Fruit fly (Drosophila melanogaster) whole organism, wandering third instar larva: ENCODE data around the gene hwt.

Experiments used
- Abd-B ChIP-seq: fragments of >200 bp; optimal IDR thresholded peaks from 2 replicates; lab custom pipeline; 2017; ENCODE audit warnings: missing biosample characterization, missing genetic modification characterization
- CG32264 ChIP-seq: fragments of 200-800 bp; sonication (Bioruptor generic); optimal IDR thresholded peaks from 2 replicates; lab custom pipeline; 2016; ENCODE audit warnings: missing biosample characterization, missing genetic modification characterization
- CG9705 ChIP-seq: fragments of 200-800 bp; sonication (Bioruptor generic); optimal IDR thresholded peaks from 2 replicates; lab custom pipeline; 2018; ENCODE audit warnings: missing biosample characterization, mild to moderate bottlenecking, missing genetic modification characterization
- CrebA ChIP-seq: fragments of 200-800 bp; sonication (Bioruptor generic); optimal IDR thresholded peaks from 2 replicates; lab custom pipeline; 2016; ENCODE audit warnings: missing biosample characterization, mild to moderate bottlenecking, missing genetic modification characterization, borderline replicate concordance
- Dfd ChIP-seq: fragments of >200 bp; optimal IDR thresholded peaks from 2 replicates; lab custom pipeline; 2017; ENCODE audit warnings: missing biosample characterization, missing genetic modification characterization
- Dif ChIP-seq: fragments of 200-275, 200-300 bp; sonication (Bioruptor generic); optimal IDR thresholded peaks from 2 replicates; lab custom pipeline; 2018; ENCODE audit warnings: missing biosample characterization, missing genetic modification characterization; ENCODE audit not compliant: partially characterized antibody
- GATAd ChIP-seq: sonication (Bioruptor generic); optimal IDR thresholded peaks from 2 replicates; lab custom pipeline; 2016; ENCODE audit warnings: missing biosample characterization, missing genetic modification characterization
- HLH106 ChIP-seq: fragments of 200-800 bp; optimal IDR thresholded peaks from 3 replicates; lab custom pipeline; 2019; ENCODE audit warnings: missing biosample characterization, mild to moderate bottlenecking, missing genetic modification characterization, moderate library complexity
- Hnf4 ChIP-seq: fragments of 200-800 bp; sonication (Bioruptor generic); optimal IDR thresholded peaks from 2 replicates; lab custom pipeline; 2016; ENCODE audit warnings: missing biosample characterization, mild to moderate bottlenecking, missing genetic modification characterization
- Hr78 ChIP-seq: fragments of >200 bp; optimal IDR thresholded peaks from 2 replicates; lab custom pipeline; 2017; ENCODE audit warnings: missing biosample characterization, missing genetic modification characterization
- Hr83 ChIP-seq: fragments of 200-300 bp; sonication (Bioruptor generic); optimal IDR thresholded peaks from 2 replicates; lab custom pipeline; 2016; ENCODE audit warnings: missing biosample characterization, mild to moderate bottlenecking, missing genetic modification characterization, moderate library complexity; ENCODE audit not compliant: poor library complexity, severe bottlenecking
- Jra ChIP-seq: sonication (Bioruptor generic); optimal IDR thresholded peaks from 2 replicates; lab custom pipeline; 2016; ENCODE audit warnings: missing biosample characterization, missing genetic modification characterization
- Mio ChIP-seq: sonication (Bioruptor generic); optimal IDR thresholded peaks from 2 replicates; lab custom pipeline; 2016; ENCODE audit warnings: missing biosample characterization, missing genetic modification characterization
- Myc ChIP-seq: fragments of >200 bp; optimal IDR thresholded peaks from 2 replicates; lab custom pipeline; 2017
- N ChIP-seq: fragments of >200 bp; optimal IDR thresholded peaks from 2 replicates; lab custom pipeline; 2018; ENCODE audit warnings: missing biosample characterization, missing external identifiers, missing genetic modification characterization
- OdsH ChIP-seq: fragments of 200-800 bp; sonication (Bioruptor generic); optimal IDR thresholded peaks from 2 replicates; lab custom pipeline; 2016; ENCODE audit warnings: missing biosample characterization, mild to moderate bottlenecking, missing genetic modification characterization
- Rel ChIP-seq, 2 experiments: fragments of 200-800 bp; sonication (Bioruptor generic) in 1 of 2; optimal IDR thresholded peaks; 2 replicates in 1 of 2; 3 replicates in 1 of 2; lab custom pipeline; 2016 to 2019; ENCODE audit warnings: mild to moderate bottlenecking in 2 of 2, missing biosample characterization in 2 of 2, missing genetic modification characterization in 2 of 2, moderate library complexity in 1 of 2
- Sp1 ChIP-seq: fragments of 200-800 bp; sonication (Bioruptor generic); optimal IDR thresholded peaks from 3 replicates; lab custom pipeline; 2019; ENCODE audit warnings: missing biosample characterization, mild to moderate bottlenecking, missing genetic modification characterization, moderate library complexity
- Vsx2 ChIP-seq: fragments of 200-300, 225-300 bp; sonication (Bioruptor generic); optimal IDR thresholded peaks from 2 replicates; lab custom pipeline; 2018; ENCODE audit warnings: missing biosample characterization, missing genetic modification characterization; ENCODE audit not compliant: partially characterized antibody
- br ChIP-seq: fragments of 200-800 bp; sonication (Bioruptor generic); optimal IDR thresholded peaks from 2 replicates; lab custom pipeline; 2016; ENCODE audit warnings: missing biosample characterization, missing genetic modification characterization
- brk ChIP-seq: fragments of 200-800 bp; sonication (Bioruptor generic); optimal IDR thresholded peaks from 2 replicates; lab custom pipeline; 2016; ENCODE audit warnings: missing biosample characterization, mild to moderate bottlenecking, missing genetic modification characterization
- dl ChIP-seq, 2 experiments: fragments of 175-275, 200-275 bp in 1 of 2; fragments of 200-275 bp in 1 of 2; sonication (Bioruptor generic); optimal IDR thresholded peaks; lab custom pipeline; 2018; ENCODE audit warnings: mild to moderate bottlenecking in 2 of 2, missing biosample characterization in 2 of 2, missing genetic modification characterization in 2 of 2, moderate library complexity in 2 of 2; ENCODE audit not compliant: partially characterized antibody in 2 of 2, insufficient read depth in 1 of 2
- dmrt93B ChIP-seq: fragments of 200-800 bp; sonication (Bioruptor generic); optimal IDR thresholded peaks from 2 replicates; lab custom pipeline; 2018; ENCODE audit warnings: missing biosample characterization, mild to moderate bottlenecking, missing genetic modification characterization
- dsf ChIP-seq: sonication (Bioruptor generic); optimal IDR thresholded peaks from 2 replicates; lab custom pipeline; 2016; ENCODE audit warnings: missing biosample characterization, missing genetic modification characterization, borderline replicate concordance
- ey ChIP-seq: fragments of 200-800 bp; sonication (Bioruptor generic); optimal IDR thresholded peaks from 2 replicates; lab custom pipeline; 2016; ENCODE audit warnings: missing biosample characterization, missing genetic modification characterization
- foxo ChIP-seq, 2 experiments: fragments of 200-800 bp; sonication (Bioruptor generic); optimal IDR thresholded peaks; 2 replicates in 1 of 2; 3 replicates in 1 of 2; lab custom pipeline; 2016 to 2017; ENCODE audit warnings: missing biosample characterization in 2 of 2, missing genetic modification characterization in 2 of 2
- fru ChIP-seq: fragments of 200-800 bp; sonication (Bioruptor generic); optimal IDR thresholded peaks from 3 replicates; lab custom pipeline; 2016; ENCODE audit warnings: missing biosample characterization, mild to moderate bottlenecking, missing genetic modification characterization
- h ChIP-seq: fragments of 200-800 bp; sonication (Bioruptor generic); optimal IDR thresholded peaks from 3 replicates; lab custom pipeline; 2016; ENCODE audit warnings: missing biosample characterization, mild to moderate bottlenecking, missing genetic modification characterization
- jim ChIP-seq: fragments of 175-275, 200-325 bp; sonication (Bioruptor generic); optimal IDR thresholded peaks from 2 replicates; lab custom pipeline; 2016; ENCODE audit warnings: missing biosample characterization, mild to moderate bottlenecking, missing genetic modification characterization
- lola ChIP-seq: fragments of >200 bp; optimal IDR thresholded peaks from 2 replicates; lab custom pipeline; 2017; ENCODE audit warnings: missing biosample characterization, missing genetic modification characterization
- pan ChIP-seq: fragments of >200 bp; optimal IDR thresholded peaks from 2 replicates; lab custom pipeline; 2017
- psq ChIP-seq: fragments of 200-800 bp; sonication (Bioruptor generic); optimal IDR thresholded peaks from 3 replicates; lab custom pipeline; 2017; ENCODE audit warnings: missing biosample characterization, mild to moderate bottlenecking, missing genetic modification characterization, moderate library complexity
- rgr ChIP-seq: fragments of 200-800 bp; sonication (Bioruptor generic); optimal IDR thresholded peaks from 3 replicates; lab custom pipeline; 2016; ENCODE audit warnings: missing biosample characterization, mild to moderate bottlenecking, missing genetic modification characterization
- sage ChIP-seq: fragments of 200-800 bp; sonication (Bioruptor generic); optimal IDR thresholded peaks from 2 replicates; lab custom pipeline; 2016; ENCODE audit warnings: missing biosample characterization, mild to moderate bottlenecking, missing genetic modification characterization
- sv ChIP-seq: fragments of 200-800 bp; sonication (Bioruptor generic); optimal IDR thresholded peaks from 3 replicates; lab custom pipeline; 2016; ENCODE audit warnings: missing biosample characterization, missing genetic modification characterization
- tai ChIP-seq: sonication (Bioruptor generic); optimal IDR thresholded peaks from 2 replicates; lab custom pipeline; 2016; ENCODE audit warnings: missing biosample characterization, missing genetic modification characterization
- usp ChIP-seq: fragments of >200 bp; optimal IDR thresholded peaks from 2 replicates; lab custom pipeline; 2017; ENCODE audit warnings: missing biosample characterization, missing genetic modification characterization
- woc ChIP-seq: sonication (Bioruptor generic); optimal IDR thresholded peaks from 2 replicates; lab custom pipeline; 2016; ENCODE audit warnings: missing biosample characterization, mild to moderate bottlenecking, missing genetic modification characterization

Gene hwt

dm6 chrX:12596353-12597107 is 28.3 kb upstream of the hwt start:
- TF ChIP-seq Hr78 (no peak), fru (GFP tag; lab: Kevin White, UChicago) (no peak), h (GFP tag; lab: Kevin White, UChicago) (peak; percentile 12), Abd-B (GFP tag; lab: Kevin White, UChicago) (no peak), Myc (lab: Kevin White, UChicago) (no peak), Hr83 (GFP tag; lab: Kevin White, UChicago) (no peak), HLH106 (peak; percentile 4), br (GFP tag; lab: Kevin White, UChicago) (peak; percentile 31), brk (no peak), CG32264 (GFP tag; lab: Kevin White, UChicago) (peak; percentile 46), Sp1 (GFP tag; lab: Kevin White, UChicago) (peak; percentile 95), woc (GFP tag; lab: Kevin White, UChicago) (no peak), Rel (GFP tag; optimal IDR thresholded peaks at IDR 0.05; lab: Kevin White, UChicago) (peak; percentile 4), Rel (tag; optimal IDR thresholded peaks at IDR 0.05; lab: Kevin White, UChicago) (peak; percentile 63), dsf (GFP tag; lab: Kevin White, UChicago) (no peak), Dfd (no peak), ey (GFP tag; lab: Kevin White, UChicago) (no peak), Hnf4 (no peak), psq (GFP tag; lab: Kevin White, UChicago) (peak; percentile 14), pan (lab: Kevin White, UChicago) (no peak), rgr (GFP tag; lab: Kevin White, UChicago) (peak; percentile 73), Vsx2 (GFP tag; lab: Kevin White, UChicago) (peak; percentile 72), Dif (GFP tag; lab: Kevin White, UChicago) (no peak), Jra (GFP tag; lab: Kevin White, UChicago) (peak; percentile 36), GATAd (GFP tag; lab: Kevin White, UChicago) (no peak), lola (GFP tag; lab: Kevin White, UChicago) (no peak), jim (no peak)

- TF ChIP-seq Dfd: no peak
- TF ChIP-seq brk: no peak
- TF ChIP-seq Vsx2 (GFP tag; lab: Kevin White, UChicago): peak; percentile 96
- TF ChIP-seq Dif (GFP tag; lab: Kevin White, UChicago): no peak
- TF ChIP-seq N (GFP tag; lab: Kevin White, UChicago): no peak
- no peak for TF ChIP-seq br (GFP tag; lab: Kevin White, UChicago)
- peak; percentile 19 for TF ChIP-seq sv (GFP tag; lab: Kevin White, UChicago)
- TF ChIP-seq Sp1 (GFP tag; lab: Kevin White, UChicago): peak; percentile 28
- TF ChIP-seq Rel (GFP tag; optimal IDR thresholded peaks at IDR 0.05; lab: Kevin White, UChicago): no peak
- TF ChIP-seq Rel (tag; optimal IDR thresholded peaks at IDR 0.05; lab: Kevin White, UChicago): no peak
- TF ChIP-seq GATAd (GFP tag; lab: Kevin White, UChicago): no peak
- no peak for TF ChIP-seq jim
- no peak for TF ChIP-seq Hnf4
- no peak for TF ChIP-seq Myc (lab: Kevin White, UChicago)
- no peak for TF ChIP-seq Jra (GFP tag; lab: Kevin White, UChicago)
- peak; percentile 12 for TF ChIP-seq ey (GFP tag; lab: Kevin White, UChicago)
- no peak for TF ChIP-seq lola (GFP tag; lab: Kevin White, UChicago)
- TF ChIP-seq dmrt93B: peak; percentile 54
- TF ChIP-seq sage (GFP tag; lab: Kevin White, UChicago): no peak
- TF ChIP-seq Mio (GFP tag; lab: Kevin White, UChicago): no peak
- peak; percentile 37 for TF ChIP-seq psq (GFP tag; lab: Kevin White, UChicago)
- peak; percentile 26 for TF ChIP-seq rgr (GFP tag; lab: Kevin White, UChicago)
- peak; percentile 30 for TF ChIP-seq CG9705 (GFP tag; lab: Kevin White, UChicago)
- peak; percentile 66 for TF ChIP-seq HLH106
- no peak for TF ChIP-seq h (GFP tag; lab: Kevin White, UChicago)
- TF ChIP-seq tai (GFP tag; lab: Kevin White, UChicago): no peak
- TF ChIP-seq dl (GFP tag; optimal IDR thresholded peaks at IDR 0.05; lab: Kevin White, UChicago; ENCODE audit: insufficient read depth in 1 of 2, partially characterized antibody in 2 of 2): no peak
- TF ChIP-seq CrebA: no peak
- no peak for TF ChIP-seq OdsH
- peak; percentile 34 for TF ChIP-seq Hr83 (GFP tag; lab: Kevin White, UChicago)
- no peak for TF ChIP-seq Abd-B (GFP tag; lab: Kevin White, UChicago)
- TF ChIP-seq dsf (GFP tag; lab: Kevin White, UChicago): no peak
- TF ChIP-seq woc (GFP tag; lab: Kevin White, UChicago): peak; percentile 27
- TF ChIP-seq foxo (GFP tag; optimal IDR thresholded peaks at IDR 0.05; lab: Kevin White, UChicago): peak in 1 of 2 experiments; percentile 61
- no peak for TF ChIP-seq usp
- TF ChIP-seq Hr78: no peak
- TF ChIP-seq CG32264 (GFP tag; lab: Kevin White, UChicago): no peak
- no peak for TF ChIP-seq pan (lab: Kevin White, UChicago)
- no peak for TF ChIP-seq fru (GFP tag; lab: Kevin White, UChicago)
Observed at dm6 chrX:12595610-12596336, 27.5 kb upstream of the hwt start, which contains the start of the genes CG1824 and Sec16. CG1824 (minus strand) TSS chrX:12595624. Sec16 (plus strand) TSS chrX:12596047.
